Fruit fly (Drosophila melanogaster) S2 (cell line): ENCODE results near the gene Kap-alpha3.

Experiments
- CG8478 ChIP-seq: fragments of >200 bp; optimal IDR thresholded peaks from 2 replicates; lab custom pipeline; 2018
- CTCF ChIP-seq, 2 experiments: fragments of >200 bp; optimal IDR thresholded peaks; 2 replicates each; lab custom pipeline; 2018

DNA sequence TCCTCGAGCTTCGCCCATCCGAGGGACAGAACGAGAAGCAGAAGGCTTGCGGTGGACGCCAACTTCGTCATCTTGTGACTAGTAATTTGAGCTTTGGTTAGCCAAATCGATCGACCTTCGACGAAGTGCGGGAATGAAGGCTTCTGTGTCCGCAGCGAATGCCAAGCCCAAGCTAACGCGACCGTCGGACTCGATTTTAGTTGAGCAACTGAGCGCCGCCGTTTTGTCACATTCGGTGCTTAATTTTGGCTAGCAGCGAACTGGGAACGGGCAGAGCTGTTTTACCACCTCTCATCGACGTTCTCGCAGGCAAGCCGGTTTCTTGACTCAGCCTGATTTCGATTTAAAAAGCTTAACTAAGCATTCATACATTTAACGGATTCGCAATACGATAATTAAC is 48.7 kb upstream of the Kap-alpha3 start:
- TF ChIP-seq CG8478 (lab: Kevin White, UChicago) (no peak), CTCF (optimal IDR thresholded peaks at IDR 0.05; lab: Kevin White, UChicago) (no peak)
